Worm (Caenorhabditis elegans): ENCODE measurements around the gene C49F5.7.

ce11 chrX:11952129-11952528, 42.5 kb upstream of the C49F5.7 start:
- TF ChIP-seq jun-1 (tag; optimal IDR thresholded peaks at IDR 0.05) (no peak), ama-1 (optimal IDR thresholded peaks at IDR 0.05) (no peak), ztf-11 (tag; optimal IDR thresholded peaks at IDR 0.05) (no peak), unc-62 (GFP tag; optimal IDR thresholded peaks at IDR 0.05 in 1 of 2) (peak in 1 of 2 experiments; percentile 94), unc-62 (tag; optimal IDR thresholded peaks at IDR 0.05) (no peak), aly-2 (tag; optimal IDR thresholded peaks at IDR 0.05) (no peak), mep-1 (tag; optimal IDR thresholded peaks at IDR 0.05) (no peak), tra-1 (GFP tag; IDR thresholded peaks at IDR 0.05) (no peak), lin-29 (GFP tag; IDR thresholded peaks at IDR 0.05) (no peak), zag-1 (tag; optimal IDR thresholded peaks at IDR 0.05) (no peak), mdl-1 (tag; optimal IDR thresholded peaks at IDR 0.05) (no peak)
